Worm (Caenorhabditis elegans): ENCODE measurements around the gene plk-3.

DNA sequence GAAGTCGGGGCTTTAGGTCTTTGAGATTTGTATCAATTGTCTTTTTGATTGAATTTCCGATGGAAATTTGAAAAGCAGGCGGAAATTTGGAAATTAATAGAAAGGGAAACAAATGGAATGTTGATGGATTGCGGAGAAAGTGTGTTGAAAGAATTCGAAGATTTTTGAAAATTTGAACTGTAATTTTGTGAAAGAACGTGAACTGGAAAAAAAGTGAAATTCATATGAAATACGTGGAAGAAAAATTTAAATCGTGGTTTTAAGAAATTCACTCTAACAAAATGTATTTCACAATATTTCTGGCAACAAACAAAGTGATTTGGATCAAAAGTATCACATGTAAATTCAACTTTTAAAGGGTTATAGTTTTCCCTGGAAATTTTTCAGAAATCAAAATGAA is 27.0 kb downstream of the plk-3 start, which contains the start of gene B0496.1:
- TF ChIP-seq ztf-11 (tag; optimal IDR thresholded peaks at IDR 0.05): no peak
- TF ChIP-seq unc-120 (tag; optimal IDR thresholded peaks at IDR 0.05; ENCODE audit: poor library complexity, severe bottlenecking): no peak
- TF ChIP-seq zip-8 (tag; optimal IDR thresholded peaks at IDR 0.05): no peak
- TF ChIP-seq ceh-43 (GFP tag; optimal IDR thresholded peaks at IDR 0.05): no peak
- no peak for TF ChIP-seq lsy-2 (tag; optimal IDR thresholded peaks at IDR 0.05)
- no peak for TF ChIP-seq elt-3 (tag; optimal IDR thresholded peaks at IDR 0.05)
- TF ChIP-seq ham-2 (GFP tag; optimal IDR thresholded peaks at IDR 0.05): no peak
- TF ChIP-seq snpc-4 (tag; optimal IDR thresholded peaks at IDR 0.05): no peak
- no peak for TF ChIP-seq ces-1 (GFP tag; optimal IDR thresholded peaks at IDR 0.05)
- TF ChIP-seq nhr-76 (tag; optimal IDR thresholded peaks at IDR 0.05): no peak
